Fruit fly (Drosophila melanogaster): ENCODE data around the gene e.

e gene

dm6 chr3R:21206802-21207238 is 30.2 kb downstream of the e start:
- TF ChIP-seq fd96Ca (GFP tag; IDR thresholded peaks at IDR 0.05), result no peak
- TF ChIP-seq CG12605 (GFP tag; IDR thresholded peaks at IDR 0.05), result no peak
- no peak for TF ChIP-seq CG9948 (tag; optimal IDR thresholded peaks at IDR 0.05)
- TF ChIP-seq rn (GFP tag; IDR thresholded peaks at IDR 0.05), result no peak
- no peak for TF ChIP-seq CG15710 (tag; optimal IDR thresholded peaks at IDR 0.05)
- TF ChIP-seq CG8159 (tag; optimal IDR thresholded peaks at IDR 0.05), result no peak
- TF ChIP-seq CG4496 (GFP tag; IDR thresholded peaks at IDR 0.05), result no peak
- TF ChIP-seq D1 (tag; optimal IDR thresholded peaks at IDR 0.05), result no peak
- no peak for TF ChIP-seq CG10348 (GFP tag; IDR thresholded peaks at IDR 0.05)
- no peak for TF ChIP-seq Pif1B (GFP tag; optimal IDR thresholded peaks at IDR 0.05)
- TF ChIP-seq CG34367 (tag; optimal IDR thresholded peaks at IDR 0.05), result no peak
- TF ChIP-seq CG13204 (GFP tag; optimal IDR thresholded peaks at IDR 0.05), result no peak
- no peak for TF ChIP-seq EcR (GFP tag; optimal IDR thresholded peaks at IDR 0.05)
- TF ChIP-seq CG14655 (GFP tag; optimal IDR thresholded peaks at IDR 0.05), result no peak
- TF ChIP-seq CG32121 (GFP tag; IDR thresholded peaks at IDR 0.05), result no peak
- no peak for TF ChIP-seq CG8301 (tag; optimal IDR thresholded peaks at IDR 0.05)
- no peak for TF ChIP-seq Snoo (tag; optimal IDR thresholded peaks at IDR 0.05)

dm6 chr3R:21206327-21206728 is 30.6 kb downstream of the e start:
- TF ChIP-seq CG8159 (tag; optimal IDR thresholded peaks at IDR 0.05) (no peak), CG17806 (tag; optimal IDR thresholded peaks at IDR 0.05) (peak; percentile 18), CG12605 (GFP tag; IDR thresholded peaks at IDR 0.05) (no peak), D1 (tag; optimal IDR thresholded peaks at IDR 0.05) (no peak), rn (GFP tag; IDR thresholded peaks at IDR 0.05) (0 out of 2 replicates have a peak, but pooled peaks have one; percentile 11), fd96Ca (GFP tag; IDR thresholded peaks at IDR 0.05) (no peak), Pif1B (GFP tag; optimal IDR thresholded peaks at IDR 0.05) (no peak), CG10348 (GFP tag; IDR thresholded peaks at IDR 0.05) (no peak), CG32121 (GFP tag; IDR thresholded peaks at IDR 0.05) (peak; percentile 50), Ets98B (GFP tag; IDR thresholded peaks at IDR 0.05) (peak; percentile 2), Pif1A (GFP tag; optimal IDR thresholded peaks at IDR 0.05) (peak; percentile 14), CG8301 (tag; optimal IDR thresholded peaks at IDR 0.05) (peak; percentile 65), Snoo (tag; optimal IDR thresholded peaks at IDR 0.05) (no peak), gl (tag; optimal IDR thresholded peaks at IDR 0.05) (no peak), CG34367 (tag; optimal IDR thresholded peaks at IDR 0.05) (no peak), CG13204 (GFP tag; optimal IDR thresholded peaks at IDR 0.05) (no peak), CG9948 (tag; optimal IDR thresholded peaks at IDR 0.05) (no peak), CG14655 (GFP tag; optimal IDR thresholded peaks at IDR 0.05) (no peak), CG4496 (GFP tag; IDR thresholded peaks at IDR 0.05) (no peak; the same call in 1 of the 3 replicates), EcR (GFP tag; optimal IDR thresholded peaks at IDR 0.05) (no peak), CG15710 (tag; optimal IDR thresholded peaks at IDR 0.05) (no peak)

dm6 chr3R:21205680-21206326 is 31.2 kb downstream of the e start:
- TF ChIP-seq CG13204 (GFP tag; optimal IDR thresholded peaks at IDR 0.05), result peak; percentile 99
- TF ChIP-seq CG34367 (tag; optimal IDR thresholded peaks at IDR 0.05), result peak; percentile 51
- TF ChIP-seq Pif1B (GFP tag; optimal IDR thresholded peaks at IDR 0.05), result peak; percentile 47
- TF ChIP-seq Snoo (tag; optimal IDR thresholded peaks at IDR 0.05), result peak; percentile 17
- no peak for TF ChIP-seq gl (tag; optimal IDR thresholded peaks at IDR 0.05)
- TF ChIP-seq CG10348 (GFP tag; IDR thresholded peaks at IDR 0.05), result peak; percentile 50; the same call in 1 of the 2 replicates
- peak; percentile 81 for TF ChIP-seq rn (GFP tag; IDR thresholded peaks at IDR 0.05)
- peak; percentile 90 for TF ChIP-seq CG4496 (GFP tag; IDR thresholded peaks at IDR 0.05)
- TF ChIP-seq D1 (tag; optimal IDR thresholded peaks at IDR 0.05), result no peak
- TF ChIP-seq CG8159 (tag; optimal IDR thresholded peaks at IDR 0.05), result no peak
- peak; percentile 70 for TF ChIP-seq CG12605 (GFP tag; IDR thresholded peaks at IDR 0.05)
- peak; percentile 86 for TF ChIP-seq Ets98B (GFP tag; IDR thresholded peaks at IDR 0.05)
- TF ChIP-seq fd96Ca (GFP tag; IDR thresholded peaks at IDR 0.05), result peak; percentile 95
- peak; percentile 69 for TF ChIP-seq CG9948 (tag; optimal IDR thresholded peaks at IDR 0.05)
- TF ChIP-seq CG8301 (tag; optimal IDR thresholded peaks at IDR 0.05), result peak; percentile 85
- TF ChIP-seq EcR (GFP tag; optimal IDR thresholded peaks at IDR 0.05), result peak; percentile 99
- TF ChIP-seq Pif1A (GFP tag; optimal IDR thresholded peaks at IDR 0.05), result peak; percentile 83
- peak; percentile 70 for TF ChIP-seq CG15710 (tag; optimal IDR thresholded peaks at IDR 0.05)
- TF ChIP-seq CG32121 (GFP tag; IDR thresholded peaks at IDR 0.05), result peak; percentile 80
- peak; percentile 92 for TF ChIP-seq CG14655 (GFP tag; optimal IDR thresholded peaks at IDR 0.05)
- peak; percentile 73 for TF ChIP-seq CG17806 (tag; optimal IDR thresholded peaks at IDR 0.05)

- peak; percentile 65 for TF ChIP-seq Snoo (tag; optimal IDR thresholded peaks at IDR 0.05)
- TF ChIP-seq CG15710 (tag; optimal IDR thresholded peaks at IDR 0.05), result peak; percentile 92
- TF ChIP-seq CG4496 (GFP tag; IDR thresholded peaks at IDR 0.05), result peak; percentile 91
- TF ChIP-seq Pif1B (GFP tag; optimal IDR thresholded peaks at IDR 0.05), result peak; percentile 90
- peak; percentile 90 for TF ChIP-seq CG34367 (tag; optimal IDR thresholded peaks at IDR 0.05)
- TF ChIP-seq CG17806 (tag; optimal IDR thresholded peaks at IDR 0.05), result peak; percentile 92
- TF ChIP-seq CG9948 (tag; optimal IDR thresholded peaks at IDR 0.05), result peak; percentile 91
- peak; percentile 66 for TF ChIP-seq EcR (GFP tag; optimal IDR thresholded peaks at IDR 0.05)
- TF ChIP-seq fd96Ca (GFP tag; IDR thresholded peaks at IDR 0.05), result peak; percentile 86
- peak; percentile 93 for TF ChIP-seq CG32121 (GFP tag; IDR thresholded peaks at IDR 0.05)
- TF ChIP-seq CG10348 (GFP tag; IDR thresholded peaks at IDR 0.05), result peak; percentile 73; the same call in 1 of the 2 replicates
- TF ChIP-seq CG13204 (GFP tag; optimal IDR thresholded peaks at IDR 0.05), result no peak
- peak; percentile 73 for TF ChIP-seq CG12605 (GFP tag; IDR thresholded peaks at IDR 0.05)
- TF ChIP-seq CG8159 (tag; optimal IDR thresholded peaks at IDR 0.05), result peak; percentile 98
- TF ChIP-seq CG14655 (GFP tag; optimal IDR thresholded peaks at IDR 0.05), result peak; percentile 97
- TF ChIP-seq D1 (tag; optimal IDR thresholded peaks at IDR 0.05), result peak; percentile 92
- peak; percentile 78 for TF ChIP-seq rn (GFP tag; IDR thresholded peaks at IDR 0.05)
- TF ChIP-seq gl (tag; optimal IDR thresholded peaks at IDR 0.05), result peak; percentile 79
- peak; percentile 93 for TF ChIP-seq Pif1A (GFP tag; optimal IDR thresholded peaks at IDR 0.05)
- peak; percentile 97 for TF ChIP-seq CG8301 (tag; optimal IDR thresholded peaks at IDR 0.05)
- peak; percentile 91 for TF ChIP-seq Ets98B (GFP tag; IDR thresholded peaks at IDR 0.05)
Measured at dm6 chr3R:21204500-21205167, 32.3 kb downstream of the e start.

Data from whole organism, pupa.